Worm (Caenorhabditis elegans): ENCODE results near the gene W06F12.3.

ce11 chrIII:13716831-13717230 lies 18.0 kb upstream of the W06F12.3 start:
- no peak for TF ChIP-seq mdl-1 (tag; optimal IDR thresholded peaks at IDR 0.05)
- TF ChIP-seq elt-3 (tag; optimal IDR thresholded peaks at IDR 0.05) = no peak
- TF ChIP-seq sea-2 (GFP tag; optimal IDR thresholded peaks at IDR 0.05) = no peak
- TF ChIP-seq pha-4 (tag; optimal IDR thresholded peaks at IDR 0.05) = no peak
- TF ChIP-seq egl-27 (tag; optimal IDR thresholded peaks at IDR 0.05) = no peak

Data from whole organism, L3 larva.